Worm (Caenorhabditis elegans): ENCODE measurements around the gene pxmp-4.

DNA sequence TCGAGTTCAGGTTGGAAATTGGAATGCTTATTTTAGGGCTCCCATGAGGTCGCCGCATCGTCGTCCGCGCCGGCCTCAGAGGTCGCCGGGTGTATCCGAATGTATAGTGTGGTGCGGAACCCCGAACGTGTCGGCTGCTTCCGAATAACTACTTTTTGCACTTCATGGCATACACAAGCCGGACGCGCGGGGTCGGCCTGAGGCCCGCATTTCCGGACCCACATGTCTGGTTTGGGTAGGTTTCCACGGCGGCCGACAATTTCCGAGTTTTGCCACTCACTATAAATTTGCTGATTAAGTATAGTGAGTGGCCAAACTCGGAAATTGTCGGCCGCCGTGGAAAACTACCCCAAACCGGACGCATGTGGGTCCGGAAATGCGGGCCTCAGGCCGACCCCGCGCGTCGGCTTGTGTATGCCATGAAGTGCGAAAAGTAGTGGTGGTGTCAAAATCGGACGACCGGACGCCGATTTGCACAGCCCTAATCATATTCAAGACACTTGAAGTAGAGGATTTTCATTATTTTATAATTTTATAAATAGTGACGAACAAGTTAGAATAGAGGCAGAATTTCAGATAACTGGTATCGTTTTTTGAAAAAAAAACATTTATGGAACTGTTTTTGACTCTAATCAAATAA is 1.3 kb upstream of the pxmp-4 start:
- TF ChIP-seq elt-3 (tag; optimal IDR thresholded peaks at IDR 0.05), result no peak
- no peak for TF ChIP-seq nhr-28 (tag; optimal IDR thresholded peaks at IDR 0.05)
- no peak for TF ChIP-seq ztf-11 (tag; optimal IDR thresholded peaks at IDR 0.05)
- TF ChIP-seq elt-1 (tag; optimal IDR thresholded peaks at IDR 0.05), result no peak
- TF ChIP-seq lin-39 (tag; optimal IDR thresholded peaks at IDR 0.05), result no peak
- TF ChIP-seq nhr-76 (tag; optimal IDR thresholded peaks at IDR 0.05), result no peak
